Fruit fly (Drosophila melanogaster): Measurements from ENCODE around the gene RhoGAP92B.
A peak's percentile ranks its signal among the peaks of the same experiment; 100 is the strongest.

The RhoGAP92B gene

DNA sequence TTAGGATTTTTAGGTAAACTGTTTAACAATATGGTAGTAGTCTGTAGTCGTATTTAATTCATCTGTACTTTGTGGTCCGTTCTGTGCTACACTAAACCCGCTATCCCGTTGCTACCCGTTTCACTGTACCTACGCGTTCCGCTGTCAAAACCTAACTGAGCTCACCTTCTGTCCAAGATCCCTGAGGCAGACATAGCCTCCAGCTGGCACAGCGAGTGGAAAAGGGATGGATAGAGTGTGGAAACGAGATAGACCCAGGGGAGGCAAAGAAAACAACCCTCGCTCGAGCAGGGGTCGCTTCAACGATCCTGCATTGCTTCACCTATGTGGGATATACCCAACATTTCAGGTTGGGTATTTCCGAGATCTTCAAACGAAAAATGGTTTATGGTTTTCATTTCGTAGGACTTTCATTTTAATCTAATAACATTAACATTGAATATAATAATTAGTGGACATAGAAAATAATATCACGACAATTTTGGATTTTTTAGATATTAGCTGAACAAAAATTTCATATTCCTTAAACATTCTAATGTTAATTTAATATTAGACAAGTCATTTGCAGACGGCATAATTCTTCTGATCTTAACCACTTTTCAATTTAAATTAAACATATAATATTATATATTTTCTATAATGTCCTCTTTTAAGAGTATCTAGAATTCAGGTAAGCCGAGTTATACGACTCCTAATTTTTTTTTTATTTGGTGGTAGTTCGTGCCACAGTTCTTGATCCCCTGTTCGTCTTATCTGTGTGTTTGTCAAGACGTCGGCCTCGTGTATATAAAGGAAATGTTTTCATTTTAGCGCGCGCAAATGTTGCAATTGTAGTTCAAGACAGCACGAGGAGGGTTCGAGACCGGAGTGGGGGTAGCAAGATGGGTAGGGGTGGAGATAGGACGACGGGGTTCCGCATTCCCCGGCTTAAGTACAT is 30.1 kb downstream of the RhoGAP92B start, which contains the start of gene mira:
mira (minus strand) TSS at position 281 of the 937 bp plus-strand sequence.
- no peak for TF ChIP-seq Ets21C (GFP tag; optimal IDR thresholded peaks at IDR 0.05)

- TF ChIP-seq CG7368 (GFP tag; optimal IDR thresholded peaks at IDR 0.05) (no peak), eg (GFP tag; IDR thresholded peaks at IDR 0.05) (no peak), CG3032 (tag; optimal IDR thresholded peaks at IDR 0.05) (no peak), CG34406 (GFP tag; optimal IDR thresholded peaks at IDR 0.05) (no peak), CG8119 (GFP tag; IDR thresholded peaks at IDR 0.05) (no peak), Sox14 (GFP tag; optimal IDR thresholded peaks at IDR 0.05) (no peak), Hr4 (GFP tag; optimal IDR thresholded peaks at IDR 0.05) (no peak), fkh (GFP tag; optimal IDR thresholded peaks at IDR 0.05) (no peak), CG10631 (GFP tag; optimal IDR thresholded peaks at IDR 0.05) (no peak), CG9139 (GFP tag; optimal IDR thresholded peaks at IDR 0.05) (no peak), CG4318 (GFP tag; optimal IDR thresholded peaks at IDR 0.05) (no peak), Ets21C (GFP tag; optimal IDR thresholded peaks at IDR 0.05) (no peak)
Observed at dm6 chr3R:19935777-19936125, 30.8 kb downstream of the RhoGAP92B start.

dm6 chr3R:19938941-19939587 is 34.1 kb downstream of the RhoGAP92B start:
- TF ChIP-seq CG8119 (GFP tag; IDR thresholded peaks at IDR 0.05) (no peak), fd85E (GFP tag; optimal IDR thresholded peaks at IDR 0.05) (no peak)

- no peak for TF ChIP-seq OdsH (GFP tag; optimal IDR thresholded peaks at IDR 0.05)
- no peak for TF ChIP-seq CG4318 (GFP tag; optimal IDR thresholded peaks at IDR 0.05)
- no peak for TF ChIP-seq pdm3 (GFP tag; optimal IDR thresholded peaks at IDR 0.05)
- no peak for TF ChIP-seq fd85E (GFP tag; optimal IDR thresholded peaks at IDR 0.05)
- TF ChIP-seq CG6276 (GFP tag; optimal IDR thresholded peaks at IDR 0.05) = no peak
- TF ChIP-seq CG8632 (GFP tag; optimal IDR thresholded peaks at IDR 0.05) = no peak
- no peak for TF ChIP-seq Lpt (GFP tag; optimal IDR thresholded peaks at IDR 0.05)
- no peak for TF ChIP-seq Sox14 (GFP tag; optimal IDR thresholded peaks at IDR 0.05)
- no peak for TF ChIP-seq fd59A (GFP tag; optimal IDR thresholded peaks at IDR 0.05)
- no peak for TF ChIP-seq salr (GFP tag; optimal IDR thresholded peaks at IDR 0.05)
Observed at dm6 chr3R:19942312-19942711, 37.3 kb downstream of the RhoGAP92B start, which contains the start of gene CG46042. Gene CG46042 (minus strand): TSS chr3R:19942412.

dm6 chr3R:19948143-19948542 is 43.2 kb downstream of the RhoGAP92B start, which contains the start of gene CG4783:
Gene CG4783 (plus strand): TSS chr3R:19948443.
- TF ChIP-seq Sox15 (GFP tag; optimal IDR thresholded peaks at IDR 0.05) = no peak
- no peak for TF ChIP-seq salr (GFP tag; optimal IDR thresholded peaks at IDR 0.05)
- no peak for TF ChIP-seq Smox (GFP tag; optimal IDR thresholded peaks at IDR 0.05)
- TF ChIP-seq dsx (GFP tag; optimal IDR thresholded peaks at IDR 0.05; ENCODE audit: poor library complexity, severe bottlenecking) = no peak
- no peak for TF ChIP-seq topi (GFP tag; optimal IDR thresholded peaks at IDR 0.05)
- TF ChIP-seq Hr39 (GFP tag; optimal IDR thresholded peaks at IDR 0.05) = no peak
- TF ChIP-seq ss (GFP tag; optimal IDR thresholded peaks at IDR 0.05) = no peak
- TF ChIP-seq lz (GFP tag; optimal IDR thresholded peaks at IDR 0.05) = no peak
- peak; percentile 28 for TF ChIP-seq vri (GFP tag; optimal IDR thresholded peaks at IDR 0.05)
